Fruit fly (Drosophila melanogaster) whole organism, embryonic: ENCODE measurements around the gene Cep97.

Experiments used
- BEAF-32 ChIP-seq: fragments of 200-800 bp; sonication (Bioruptor generic); optimal IDR thresholded peaks from 3 replicates; lab custom pipeline; 2017; ENCODE audit warnings: missing biosample characterization, missing genetic modification characterization, mild to moderate bottlenecking, moderate library complexity, missing genetic modification reagents
- CG10209 ChIP-seq: fragments of 200-800 bp; sonication (Bioruptor generic); optimal IDR thresholded peaks from 3 replicates; lab custom pipeline; 2017; ENCODE audit warnings: missing biosample characterization, mild to moderate bottlenecking, missing genetic modification characterization, missing genetic modification reagents
- CG11504 ChIP-seq: fragments of 200-800 bp; sonication (Bioruptor generic); optimal IDR thresholded peaks from 3 replicates; lab custom pipeline; 2019; ENCODE audit warnings: missing biosample characterization, mild to moderate bottlenecking, missing genetic modification characterization, moderate library complexity
- CG11723 ChIP-seq: fragments of 200-800 bp; sonication (Bioruptor generic); optimal IDR thresholded peaks from 2 replicates; lab custom pipeline; 2017; ENCODE audit warnings: missing biosample characterization, mild to moderate bottlenecking, missing genetic modification characterization
- CG14667 ChIP-seq: fragments of 200-800 bp; sonication (Bioruptor generic); IDR thresholded peaks from 2 replicates; pipeline ENCODE4 v1.3.6; 2022; ENCODE audit warnings: missing biosample characterization, missing genetic modification characterization
- CG15696 ChIP-seq: fragments of 200-800 bp; sonication (Bioruptor generic); optimal IDR thresholded peaks from 2 replicates; lab custom pipeline; 2019; ENCODE audit warnings: missing biosample characterization, mild to moderate bottlenecking, missing genetic modification characterization, moderate library complexity
- CG1602 ChIP-seq: fragments of 200-800 bp; sonication (Bioruptor generic); optimal IDR thresholded peaks from 3 replicates; lab custom pipeline; 2016; ENCODE audit warnings: missing biosample characterization, missing genetic modification characterization
- CG17568 ChIP-seq: fragments of 200-800 bp; sonication (Bioruptor generic); optimal IDR thresholded peaks from 2 replicates; lab custom pipeline; 2018; ENCODE audit warnings: missing biosample characterization, mild to moderate bottlenecking, missing genetic modification characterization, moderate library complexity
- CG17829 ChIP-seq: fragments of 200-800 bp; optimal IDR thresholded peaks from 2 replicates; lab custom pipeline; 2019; ENCODE audit warnings: missing biosample characterization, mild to moderate bottlenecking, missing genetic modification characterization, moderate library complexity
- CG34224 ChIP-seq: fragments of 200-800 bp; sonication (Bioruptor generic); IDR thresholded peaks from 3 replicates; pipeline ENCODE4 v1.3.6; 2022; ENCODE audit warnings: missing biosample characterization, missing genetic modification characterization; ENCODE audit not compliant: partially characterized antibody
- CG3726 ChIP-seq: fragments of 200-800 bp; sonication (Bioruptor generic); IDR thresholded peaks from 3 replicates; pipeline ENCODE4, ENCODE4 v1.3.6; 2022; ENCODE audit warnings: missing biosample characterization, missing genetic modification characterization
- CG43689 ChIP-seq: fragments of 200-800 bp; sonication (Bioruptor generic); IDR thresholded peaks from 2 replicates; pipeline ENCODE4 v1.3.6; 2022; ENCODE audit warnings: missing biosample characterization, missing genetic modification characterization
- CG5245 ChIP-seq: fragments of 200-800 bp; sonication (Bioruptor generic); optimal IDR thresholded peaks from 3 replicates; lab custom pipeline; 2016; ENCODE audit warnings: missing biosample characterization, missing genetic modification characterization
- CG6272 ChIP-seq: fragments of 200-800 bp; sonication (Bioruptor generic); IDR thresholded peaks from 2 replicates; pipeline ENCODE4 v1.3.6; 2022; ENCODE audit warnings: missing biosample characterization, missing genetic modification characterization
- CG6654 ChIP-seq: fragments of 200-800 bp; sonication (Bioruptor generic); optimal IDR thresholded peaks from 2 replicates; lab custom pipeline; 2017; ENCODE audit warnings: missing biosample characterization, mild to moderate bottlenecking, missing genetic modification characterization
- CG7556 ChIP-seq: fragments of 200-800 bp; sonication (Bioruptor generic); optimal IDR thresholded peaks from 2 replicates; lab custom pipeline; 2017; ENCODE audit warnings: missing biosample characterization, mild to moderate bottlenecking, missing genetic modification characterization
- CG7839 ChIP-seq: fragments of 200-800 bp; sonication (Bioruptor generic); optimal IDR thresholded peaks from 3 replicates; lab custom pipeline; 2018; ENCODE audit warnings: missing biosample characterization, mild to moderate bottlenecking, missing genetic modification characterization, moderate library complexity
- CG7963 ChIP-seq: fragments of 200-800 bp; sonication (Bioruptor generic); IDR thresholded peaks from 3 replicates; pipeline ENCODE4 v1.3.6; 2022; ENCODE audit warnings: missing biosample characterization, missing genetic modification characterization; ENCODE audit not compliant: partially characterized antibody
- CG8290 ChIP-seq, 3 experiments: fragments of 200-800 bp; sonication (Bioruptor generic); optimal IDR thresholded peaks; 2 replicates each; lab custom pipeline; 2016 to 2019; ENCODE audit warnings: missing biosample characterization in 3 of 3, missing genetic modification characterization in 3 of 3, mild to moderate bottlenecking in 2 of 3, moderate library complexity in 1 of 3
- CG9932 ChIP-seq: fragments of 200-800 bp; sonication (Bioruptor generic); IDR thresholded peaks from 2 replicates; pipeline ENCODE4 v1.3.6; 2022; ENCODE audit warnings: missing biosample characterization, missing genetic modification characterization
- Dek ChIP-seq: fragments of 200-800 bp; sonication (Bioruptor generic); optimal IDR thresholded peaks from 3 replicates; lab custom pipeline; 2019; ENCODE audit warnings: missing biosample characterization, mild to moderate bottlenecking, missing genetic modification characterization, moderate library complexity
- Dfd ChIP-seq, 2 experiments: fragments of >200 bp; optimal IDR thresholded peaks; 2 replicates each; lab custom pipeline; 2017; ENCODE audit warnings: missing biosample characterization in 2 of 2, missing genetic modification characterization in 2 of 2
- Dll ChIP-seq: fragments of 200-800 bp; sonication (Bioruptor generic); IDR thresholded peaks from 4 replicates; pipeline ENCODE4 v1.3.6; 2022; ENCODE audit warnings: missing biosample characterization, missing genetic modification characterization; ENCODE audit not compliant: partially characterized antibody
- H15 ChIP-seq: fragments of 200-800 bp; sonication (Bioruptor generic); IDR thresholded peaks from 3 replicates; pipeline ENCODE4 v1.3.6; 2022; ENCODE audit warnings: missing biosample characterization, missing genetic modification characterization
- HLH4C ChIP-seq: fragments of 200-800 bp; sonication (Bioruptor generic); IDR thresholded peaks from 3 replicates; pipeline ENCODE4 v1.3.6; 2022; ENCODE audit warnings: missing biosample characterization, missing genetic modification characterization; ENCODE audit not compliant: partially characterized antibody
- HmgD ChIP-seq: fragments of 200-800 bp; sonication (Bioruptor generic); optimal IDR thresholded peaks from 3 replicates; lab custom pipeline; 2016; ENCODE audit warnings: missing biosample characterization, missing genetic modification characterization
- Lpt ChIP-seq: fragments of >200 bp; optimal IDR thresholded peaks from 2 replicates; lab custom pipeline; 2018; ENCODE audit warnings: missing biosample characterization, missing genetic modification characterization
- Max ChIP-seq: fragments of 200-800 bp; sonication (Bioruptor generic); optimal IDR thresholded peaks from 2 replicates; lab custom pipeline; 2016; ENCODE audit warnings: missing biosample characterization, mild to moderate bottlenecking, missing genetic modification characterization
- NFAT ChIP-seq: fragments of 200-800 bp; sonication (Bioruptor generic); IDR thresholded peaks from 2 replicates; pipeline ENCODE4 v1.3.6; 2022; ENCODE audit warnings: missing biosample characterization, missing genetic modification characterization
- Nf-YA ChIP-seq: fragments of 200-800 bp; sonication (Bioruptor generic); IDR thresholded peaks from 2 replicates; pipeline ENCODE4 v1.3.6; 2022; ENCODE audit warnings: missing biosample characterization, missing genetic modification characterization
- Tbp ChIP-seq: fragments of >200 bp; optimal IDR thresholded peaks from 2 replicates; lab custom pipeline; 2018; ENCODE audit warnings: missing biosample characterization, missing genetic modification characterization
- ap ChIP-seq: fragments of 200-800 bp; sonication (Bioruptor generic); IDR thresholded peaks from 2 replicates; pipeline ENCODE4 v1.3.6; 2022; ENCODE audit warnings: missing biosample characterization, missing genetic modification characterization
- ara ChIP-seq: fragments of 200-800 bp; sonication (Bioruptor generic); IDR thresholded peaks from 2 replicates; pipeline ENCODE4 v1.3.6; 2022; ENCODE audit warnings: missing biosample characterization, missing genetic modification characterization
- br ChIP-seq: fragments of >200 bp; optimal IDR thresholded peaks from 2 replicates; lab custom pipeline; 2017
- croc ChIP-seq: fragments of 200-800 bp; sonication (Bioruptor generic); conservative IDR thresholded peaks from 3 replicates; pipeline ENCODE4 v1.3.6; 2022; ENCODE audit warnings: missing biosample characterization, missing genetic modification characterization
- disco-r ChIP-seq: fragments of 200-800 bp; sonication (Bioruptor generic); optimal IDR thresholded peaks from 2 replicates; lab custom pipeline; 2016; ENCODE audit warnings: missing biosample characterization, missing genetic modification characterization
- emc ChIP-seq: fragments of 200-800 bp; sonication (Bioruptor generic); optimal IDR thresholded peaks from 2 replicates; lab custom pipeline; 2016; ENCODE audit warnings: missing biosample characterization, missing genetic modification characterization
- fd3F ChIP-seq: fragments of 200-800 bp; sonication (Bioruptor generic); optimal IDR thresholded peaks from 2 replicates; lab custom pipeline; 2018; ENCODE audit warnings: missing biosample characterization, mild to moderate bottlenecking, missing genetic modification characterization, moderate library complexity
- kni ChIP-seq: fragments of 200-800 bp; sonication (Bioruptor generic); optimal IDR thresholded peaks from 3 replicates; lab custom pipeline; 2017; ENCODE audit warnings: mild to moderate bottlenecking, missing biosample characterization, missing genetic modification reagents, missing genetic modification characterization
- nerfin-2 ChIP-seq: fragments of 200-800 bp; sonication (Bioruptor generic); IDR thresholded peaks from 2 replicates; pipeline ENCODE4 v1.3.6; 2022; ENCODE audit warnings: missing biosample characterization, missing genetic modification characterization; ENCODE audit not compliant: partially characterized antibody
- otp ChIP-seq: fragments of 200-800 bp; sonication (Bioruptor generic); IDR thresholded peaks from 3 replicates; pipeline ENCODE4, ENCODE4 v1.3.6; 2022; ENCODE audit warnings: missing biosample characterization, missing genetic modification characterization
- p53 ChIP-seq: fragments of 200-800 bp; sonication (Bioruptor generic); optimal IDR thresholded peaks from 2 replicates; lab custom pipeline; 2016; ENCODE audit warnings: missing biosample characterization, missing genetic modification characterization
- pfk ChIP-seq: fragments of 200-800 bp; sonication (Bioruptor generic); optimal IDR thresholded peaks from 2 replicates; lab custom pipeline; 2018; ENCODE audit warnings: missing biosample characterization, mild to moderate bottlenecking, missing genetic modification characterization, moderate library complexity
- row ChIP-seq: fragments of 200-800 bp; sonication (Bioruptor generic); IDR thresholded peaks from 3 replicates; pipeline ENCODE4 v1.3.6; 2022; ENCODE audit warnings: missing biosample characterization, missing genetic modification characterization
- salm ChIP-seq: fragments of 200-800 bp; sonication (Bioruptor generic); optimal IDR thresholded peaks from 2 replicates; lab custom pipeline; 2018; ENCODE audit warnings: missing biosample characterization, mild to moderate bottlenecking, missing genetic modification characterization
- sob ChIP-seq: fragments of 200-800 bp; sonication (Bioruptor generic); IDR thresholded peaks from 2 replicates; pipeline ENCODE4 v1.3.6; 2022; ENCODE audit warnings: missing biosample characterization, missing genetic modification characterization
- sqz ChIP-seq: fragments of 200-800 bp; sonication (Bioruptor generic); optimal IDR thresholded peaks from 3 replicates; lab custom pipeline; 2018; ENCODE audit warnings: missing biosample characterization, mild to moderate bottlenecking, missing genetic modification characterization
- tin ChIP-seq: fragments of 200-800 bp; sonication (Bioruptor generic); optimal IDR thresholded peaks from 3 replicates; lab custom pipeline; 2016; ENCODE audit warnings: missing biosample characterization, missing genetic modification characterization
- vfl ChIP-seq: fragments of 200-800 bp; sonication (Bioruptor generic); optimal IDR thresholded peaks from 2 replicates; lab custom pipeline; 2016; ENCODE audit warnings: missing biosample characterization, missing genetic modification characterization
- vnd ChIP-seq: fragments of 200-800 bp; sonication (Bioruptor generic); IDR thresholded peaks from 3 replicates; pipeline ENCODE4 v1.3.6; 2022; ENCODE audit warnings: missing biosample characterization, missing genetic modification characterization; ENCODE audit not compliant: partially characterized antibody
- wek ChIP-seq: fragments of 200-800 bp; sonication (Bioruptor generic); optimal IDR thresholded peaks from 3 replicates; lab custom pipeline; 2018; ENCODE audit warnings: missing biosample characterization, mild to moderate bottlenecking, missing genetic modification characterization, moderate library complexity

Gene Cep97

dm6 chr2L:3896834-3897143 lies 29.3 kb downstream of the Cep97 start (continued):
- TF ChIP-seq CG9932, result peak; percentile 79
- peak; percentile 53 for TF ChIP-seq tin (GFP tag; lab: Kevin White, UChicago)
- no peak for TF ChIP-seq CG34224 (GFP tag; lab: Robert Waterston, UW)
- peak; percentile 52 for TF ChIP-seq Nf-YA
- no peak for TF ChIP-seq Lpt (GFP tag; lab: Kevin White, UChicago)
- no peak for TF ChIP-seq wek (GFP tag; lab: Kevin White, UChicago)
- no peak for TF ChIP-seq nerfin-2
- TF ChIP-seq vnd (GFP tag; lab: Robert Waterston, UW), result no peak
- TF ChIP-seq CG8290 (GFP tag; optimal IDR thresholded peaks at IDR 0.05; lab: Kevin White, UChicago), result no peak
- no peak for TF ChIP-seq CG8290 (tag; optimal IDR thresholded peaks at IDR 0.05; lab: Kevin White, UChicago)
- TF ChIP-seq NFAT, result no peak; the same call in 1 of the 2 replicates
- TF ChIP-seq ap (GFP tag; lab: Robert Waterston, UW), result peak; percentile 71
- peak; percentile 25 for TF ChIP-seq Max (GFP tag; lab: Kevin White, UChicago)
- TF ChIP-seq disco-r, result no peak
- TF ChIP-seq pfk, result no peak
- no peak for TF ChIP-seq CG6654 (GFP tag; lab: Kevin White, UChicago)
- peak; percentile 56 for TF ChIP-seq Dek (tag; lab: Kevin White, UChicago)
- peak; percentile 79 for TF ChIP-seq CG7839
- no peak for TF ChIP-seq Dfd (GFP tag; optimal IDR thresholded peaks at IDR 0.05; lab: Kevin White, UChicago)
- TF ChIP-seq CG11723 (GFP tag; lab: Kevin White, UChicago), result no peak
- peak; percentile 42; the same call in 1 of the 3 replicates for TF ChIP-seq croc (GFP tag; lab: Robert Waterston, UW)
- TF ChIP-seq CG10209 (GFP tag; lab: Kevin White, UChicago), result peak; percentile 58
- TF ChIP-seq H15 (GFP tag; lab: Robert Waterston, UW), result peak; percentile 27; the same call in 1 of the 3 replicates
- TF ChIP-seq CG1602 (GFP tag; lab: Kevin White, UChicago), result peak; percentile 63
- TF ChIP-seq CG43689, result 0 out of 2 replicates have a peak, but pooled peaks have one; percentile 26
- TF ChIP-seq CG11504 (tag; lab: Kevin White, UChicago), result peak; percentile 71
- no peak for TF ChIP-seq salm (tag; lab: Kevin White, UChicago)
- no peak for TF ChIP-seq CG17829 (tag; lab: Kevin White, UChicago)
- no peak for TF ChIP-seq emc (GFP tag; lab: Kevin White, UChicago)
- no peak for TF ChIP-seq otp (GFP tag; lab: Robert Waterston, UW)
- no peak for TF ChIP-seq vfl (GFP tag; lab: Kevin White, UChicago)
- no peak for TF ChIP-seq p53 (GFP tag; lab: Kevin White, UChicago)
- TF ChIP-seq BEAF-32 (GFP tag; lab: Kevin White, UChicago), result no peak
- peak; percentile 56 for TF ChIP-seq CG5245
- TF ChIP-seq HmgD, result no peak
- peak; percentile 67 for TF ChIP-seq fd3F (GFP tag; lab: Kevin White, UChicago)
- peak; percentile 65 for TF ChIP-seq CG14667 (GFP tag; lab: Robert Waterston, UW)
- TF ChIP-seq sob, result peak; percentile 83; the same call in 1 of the 2 replicates
- TF ChIP-seq br (lab: Kevin White, UChicago), result no peak
- no peak for TF ChIP-seq kni (GFP tag; lab: Kevin White, UChicago)
- TF ChIP-seq CG3726 (GFP tag; lab: Robert Waterston, UW), result 0 out of 3 replicates have a peak, but pooled peaks have one; percentile 31
- TF ChIP-seq sqz (GFP tag; lab: Kevin White, UChicago), result no peak
- TF ChIP-seq Tbp, result no peak
- TF ChIP-seq Dll (GFP tag; lab: Robert Waterston, UW), result no peak
- peak; percentile 81 for TF ChIP-seq row (GFP tag; lab: Robert Waterston, UW)
- TF ChIP-seq CG7556 (GFP tag; lab: Kevin White, UChicago), result no peak
- peak; percentile 63 for TF ChIP-seq CG6272 (GFP tag; lab: Robert Waterston, UW)
- peak; percentile 64 for TF ChIP-seq ara (GFP tag; lab: Robert Waterston, UW)
- TF ChIP-seq CG7963 (GFP tag; lab: Robert Waterston, UW), result no peak
- TF ChIP-seq CG15696, result peak; percentile 38
- TF ChIP-seq HLH4C (GFP tag; lab: Robert Waterston, UW), result no peak
- no peak for TF ChIP-seq CG17568 (GFP tag; lab: Kevin White, UChicago)
